Worm (Caenorhabditis elegans): ENCODE measurements around the gene mtss-1.

- no peak for TF ChIP-seq mdt-29 (GFP tag; IDR thresholded peaks at IDR 0.05)
- TF ChIP-seq unc-39 (tag; optimal IDR thresholded peaks at IDR 0.05), result no peak
- TF ChIP-seq saeg-2 (GFP tag; IDR thresholded peaks at IDR 0.05), result no peak
Measured at ce11 chrIII:8771162-8771561, 3.1 kb downstream of the mtss-1 start, which contains the start of gene K02D10.2.
